Worm (Caenorhabditis elegans): Measurements from ENCODE around the gene deg-1.

Gene deg-1

DNA sequence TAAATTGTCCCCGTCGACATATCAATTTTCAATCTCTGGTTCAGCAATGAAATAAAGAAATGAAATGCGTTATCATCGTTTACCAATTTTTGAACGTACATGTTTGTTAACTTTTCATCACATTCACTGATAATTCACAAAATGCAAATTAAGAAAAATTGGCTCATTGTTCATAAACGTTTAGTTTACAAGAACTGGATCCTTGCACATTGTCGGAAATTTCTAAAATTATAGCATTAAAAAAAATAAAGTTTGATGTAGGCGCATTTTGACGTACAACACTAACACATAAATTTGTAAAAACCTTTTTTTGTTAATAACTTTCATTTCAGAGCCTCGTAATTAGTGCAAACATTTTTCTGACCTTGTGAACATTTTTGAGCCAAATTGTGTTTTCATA, 46.8 kb downstream of the deg-1 start, which contains the start of gene gpx-7:
Gene gpx-7 (minus strand): TSS at position 101 of the 400 bp plus-strand sequence.
- no peak for TF ChIP-seq lin-40 (tag; optimal IDR thresholded peaks at IDR 0.05)
- TF ChIP-seq nhr-80 (tag; optimal IDR thresholded peaks at IDR 0.05) = peak; percentile 34

DNA sequence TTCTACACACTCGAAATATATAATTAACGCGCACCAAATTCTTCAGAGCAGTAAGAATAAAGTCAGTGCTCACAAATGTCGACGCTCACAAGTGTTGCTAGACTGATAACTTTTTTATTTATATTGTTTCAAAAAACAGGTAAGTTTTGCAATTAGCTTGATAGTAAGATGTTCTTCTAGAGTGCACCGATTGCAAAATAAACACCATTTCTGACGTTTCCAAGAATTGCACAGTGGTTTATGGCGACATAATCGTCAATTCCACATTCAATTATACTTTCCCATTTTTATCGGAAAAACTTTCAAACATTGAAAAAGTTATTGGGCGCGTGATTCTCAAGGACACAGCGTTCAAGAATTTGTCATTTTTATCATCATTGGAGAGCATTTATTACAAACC, 47.5 kb downstream of the deg-1 start:
- no peak for TF ChIP-seq B0035.1 (tag; optimal IDR thresholded peaks at IDR 0.05)
- TF ChIP-seq nhr-80 (tag; optimal IDR thresholded peaks at IDR 0.05) = peak; percentile 15

DNA sequence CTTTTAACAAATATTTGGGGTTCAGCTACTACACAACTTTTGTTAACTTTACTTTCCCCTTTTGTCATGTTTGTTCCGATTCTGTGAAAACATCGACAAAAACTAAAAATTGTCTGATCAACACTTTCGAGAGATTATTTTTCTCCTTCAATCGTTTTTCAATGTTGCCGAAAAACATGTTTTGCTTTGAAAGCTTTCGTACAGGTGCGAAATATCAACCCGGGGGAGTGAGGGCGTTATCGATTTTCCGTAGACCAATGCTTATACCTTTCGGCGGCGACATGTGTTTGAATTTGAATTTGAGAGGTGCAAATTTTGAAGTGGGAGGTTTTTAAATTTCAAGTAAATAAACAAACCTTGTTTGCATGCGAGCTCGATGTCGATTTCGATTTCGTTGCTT, 55.5 kb downstream of the deg-1 start:
- TF ChIP-seq Y53F4B.3 (GFP tag; IDR thresholded peaks at IDR 0.05) = no peak
- no peak for TF ChIP-seq rpc-1 (optimal IDR thresholded peaks at IDR 0.05)
- TF ChIP-seq rpc-1 (tag; optimal IDR thresholded peaks at IDR 0.05) = no peak
- no peak for TF ChIP-seq nhr-90 (tag; optimal IDR thresholded peaks at IDR 0.05)

DNA sequence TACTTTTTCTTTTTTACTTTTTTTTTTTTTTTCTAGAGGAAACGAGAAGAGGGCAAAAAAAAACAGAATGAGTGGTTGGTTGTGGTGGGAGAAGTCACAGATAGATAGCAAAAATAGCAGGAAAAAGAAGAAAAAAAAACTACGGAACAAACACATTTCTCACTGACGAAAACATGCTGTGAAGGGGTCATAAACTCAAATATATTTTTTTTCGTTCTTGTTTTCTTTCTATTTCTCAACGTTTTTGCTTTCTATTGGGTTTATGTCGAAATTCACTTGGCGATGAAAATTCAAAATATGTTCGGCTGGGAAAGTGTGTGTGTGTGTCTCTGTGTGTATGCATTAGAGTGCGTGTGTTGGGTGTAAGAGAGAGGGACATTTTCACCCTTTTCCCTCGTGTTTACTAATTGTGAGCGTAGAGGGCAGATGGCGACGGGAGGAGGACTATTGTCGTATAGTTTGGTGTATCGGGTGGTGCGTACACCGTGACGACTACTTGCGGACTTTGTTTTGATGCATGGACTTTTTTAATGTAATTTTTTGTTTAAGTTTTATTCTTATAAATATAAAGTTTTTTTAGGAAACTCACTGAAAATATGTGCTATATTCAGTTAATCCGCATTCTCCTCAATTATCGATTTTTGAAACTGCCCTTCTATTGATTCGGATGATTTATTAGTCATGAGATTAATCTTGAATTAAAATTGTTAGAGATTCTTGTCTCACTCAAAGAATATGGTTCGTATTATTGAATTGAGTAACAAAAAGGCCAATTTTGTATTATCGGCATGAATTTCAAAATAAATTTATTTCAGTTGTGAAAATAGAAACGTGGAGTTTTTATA, 56.7 kb downstream of the deg-1 start:
- TF ChIP-seq attf-3 (GFP tag; conservative IDR thresholded peaks at IDR 0.05) = no peak
- no peak for TF ChIP-seq ztf-3 (GFP tag; optimal IDR thresholded peaks at IDR 0.05)
- TF ChIP-seq nhr-90 (tag; optimal IDR thresholded peaks at IDR 0.05) = no peak
- peak; percentile 15; the same call in 1 of the 2 replicates for TF ChIP-seq hmg-1.2 (GFP tag; IDR thresholded peaks at IDR 0.05)
- TF ChIP-seq somi-1 (GFP tag; optimal IDR thresholded peaks at IDR 0.05) = peak; percentile 4
- TF ChIP-seq tbx-9 (tag; optimal IDR thresholded peaks at IDR 0.05; ENCODE audit: borderline replicate concordance) = no peak
- no peak for TF ChIP-seq D2030.7 (GFP tag; IDR thresholded peaks at IDR 0.05)
- TF ChIP-seq ZK185.1 (tag; optimal IDR thresholded peaks at IDR 0.05; ENCODE audit: poor library complexity, severe bottlenecking) = no peak
- peak; percentile 8 for TF ChIP-seq lin-40 (tag; optimal IDR thresholded peaks at IDR 0.05)
- peak; percentile 3 for TF ChIP-seq ztf-26 (tag; optimal IDR thresholded peaks at IDR 0.05)
- TF ChIP-seq ceh-40 (GFP tag; IDR thresholded peaks at IDR 0.05) = no peak
- TF ChIP-seq C17E4.6 (GFP tag; IDR thresholded peaks at IDR 0.05) = no peak
- peak; percentile 10 for TF ChIP-seq K12H6.12 (tag; optimal IDR thresholded peaks at IDR 0.05)
- TF ChIP-seq akir-1 (GFP tag; optimal IDR thresholded peaks at IDR 0.05) = no peak
- no peak for TF ChIP-seq F23B12.7 (tag; optimal IDR thresholded peaks at IDR 0.05; ENCODE audit: insufficient read depth)
- no peak for TF ChIP-seq madf-10 (tag; optimal IDR thresholded peaks at IDR 0.05)
- no peak for TF ChIP-seq lsl-1 (GFP tag; optimal IDR thresholded peaks at IDR 0.05)
- no peak for TF ChIP-seq ceh-27 (GFP tag; optimal IDR thresholded peaks at IDR 0.05)
- TF ChIP-seq ztf-18 (tag; optimal IDR thresholded peaks at IDR 0.05) = no peak
- no peak for TF ChIP-seq zfh-2 (GFP tag; conservative IDR thresholded peaks at IDR 0.05)
- no peak for TF ChIP-seq hrde-1 (tag; optimal IDR thresholded peaks at IDR 0.05; ENCODE audit: borderline replicate concordance)
- TF ChIP-seq let-526 (GFP tag; IDR thresholded peaks at IDR 0.05) = 0 out of 2 replicates have a peak, but pooled peaks have one; percentile 32
- TF ChIP-seq cebp-1 (GFP tag; IDR thresholded peaks at IDR 0.05) = no peak; the same call in 1 of the 2 replicates
- peak; percentile 87 for TF ChIP-seq cebp-1 (tag; optimal IDR thresholded peaks at IDR 0.05)
- no peak for TF ChIP-seq sptf-2 (GFP tag; optimal IDR thresholded peaks at IDR 0.05)
- no peak for TF ChIP-seq lag-1 (GFP tag; IDR thresholded peaks at IDR 0.05)
- TF ChIP-seq atf-7 (tag; optimal IDR thresholded peaks at IDR 0.05) = no peak
- no peak for TF ChIP-seq nfya-2 (GFP tag; IDR thresholded peaks at IDR 0.05)
- no peak for TF ChIP-seq F33H1.4 (GFP tag; IDR thresholded peaks at IDR 0.05)
- no peak for TF ChIP-seq egrh-3 (GFP tag; IDR thresholded peaks at IDR 0.05)
- TF ChIP-seq madf-6 (GFP tag; IDR thresholded peaks at IDR 0.05) = no peak
- no peak for TF ChIP-seq rcor-1 (GFP tag; IDR thresholded peaks at IDR 0.05)
- no peak for TF ChIP-seq F55B11.4 (tag; optimal IDR thresholded peaks at IDR 0.05; ENCODE audit: borderline replicate concordance, insufficient read depth)
- no peak for TF ChIP-seq pbrm-1 (GFP tag; IDR thresholded peaks at IDR 0.05)
- TF ChIP-seq unc-130 (GFP tag; optimal IDR thresholded peaks at IDR 0.05) = no peak
- no peak for TF ChIP-seq efl-1 (GFP tag; optimal IDR thresholded peaks at IDR 0.05)
- TF ChIP-seq nhr-27 (tag; optimal IDR thresholded peaks at IDR 0.05) = no peak

All from whole organism, young adult.